Fruit fly (Drosophila melanogaster) whole organism, embryonic: ENCODE measurements around the gene trk.
A peak's percentile ranks its signal among the peaks of the same experiment; 100 is the strongest.

Experiments used
- Antp ChIP-seq: fragments of 200-800 bp; sonication (Bioruptor generic); optimal IDR thresholded peaks from 3 replicates; lab custom pipeline; 2016; ENCODE audit warnings: missing biosample characterization, missing genetic modification characterization
- BEAF-32 ChIP-seq: fragments of 200-800 bp; sonication (Bioruptor generic); optimal IDR thresholded peaks from 3 replicates; lab custom pipeline; 2017; ENCODE audit warnings: missing biosample characterization, missing genetic modification characterization, mild to moderate bottlenecking, moderate library complexity, missing genetic modification reagents
- C15 ChIP-seq: fragments of 200-800 bp; sonication (Bioruptor generic); IDR thresholded peaks from 3 replicates; pipeline ENCODE4 v1.3.6; 2022; ENCODE audit warnings: missing biosample characterization, missing genetic modification characterization
- CG10267 ChIP-seq: fragments of 200-800 bp; sonication (Bioruptor generic); optimal IDR thresholded peaks from 2 replicates; lab custom pipeline; 2018; ENCODE audit warnings: missing biosample characterization, mild to moderate bottlenecking, missing genetic modification characterization, moderate library complexity
- CG10274 ChIP-seq: fragments of 200-800 bp; sonication (Bioruptor generic); optimal IDR thresholded peaks from 3 replicates; lab custom pipeline; 2017; ENCODE audit warnings: missing biosample characterization, mild to moderate bottlenecking, missing genetic modification characterization
- CG11247 ChIP-seq: fragments of 200-800 bp; sonication (Bioruptor generic); IDR thresholded peaks from 2 replicates; pipeline ENCODE4 v1.3.6; 2022; ENCODE audit warnings: missing biosample characterization, missing genetic modification characterization
- CG12744 ChIP-seq: fragments of 200-800 bp; sonication (Bioruptor generic); optimal IDR thresholded peaks from 2 replicates; lab custom pipeline; 2016; ENCODE audit warnings: missing biosample characterization, missing genetic modification characterization
- CG15479 ChIP-seq: fragments of 200-800 bp; sonication (Bioruptor generic); optimal IDR thresholded peaks from 3 replicates; lab custom pipeline; 2019; ENCODE audit warnings: missing biosample characterization, mild to moderate bottlenecking, missing genetic modification characterization, moderate library complexity
- CG1603 ChIP-seq: fragments of 200-800 bp; sonication (Bioruptor generic); optimal IDR thresholded peaks from 2 replicates; lab custom pipeline; 2019; ENCODE audit warnings: missing biosample characterization, mild to moderate bottlenecking, missing genetic modification characterization, moderate library complexity
- CG16813 ChIP-seq: fragments of 200-800 bp; sonication (Bioruptor generic); IDR thresholded peaks from 3 replicates; pipeline ENCODE4 v1.3.6; 2022; ENCODE audit warnings: missing biosample characterization, missing genetic modification characterization; ENCODE audit not compliant: partially characterized antibody
- CG16863 ChIP-seq: fragments of 200-800 bp; sonication (Bioruptor generic); optimal IDR thresholded peaks from 3 replicates; lab custom pipeline; 2016; ENCODE audit warnings: missing biosample characterization, missing genetic modification characterization
- CG17361 ChIP-seq: fragments of 200-800 bp; sonication (Bioruptor generic); IDR thresholded peaks from 3 replicates; pipeline ENCODE4 v1.3.6; 2022; ENCODE audit warnings: missing biosample characterization, missing genetic modification characterization
- CG17829 ChIP-seq: fragments of 200-800 bp; optimal IDR thresholded peaks from 2 replicates; lab custom pipeline; 2019; ENCODE audit warnings: missing biosample characterization, mild to moderate bottlenecking, missing genetic modification characterization, moderate library complexity
- CG2116 ChIP-seq: fragments of 200-800 bp; sonication (Bioruptor generic); optimal IDR thresholded peaks from 3 replicates; lab custom pipeline; 2018; ENCODE audit warnings: missing biosample characterization, mild to moderate bottlenecking, missing genetic modification characterization
- CG30020 ChIP-seq: fragments of 200-800 bp; optimal IDR thresholded peaks from 2 replicates; lab custom pipeline; 2019; ENCODE audit warnings: missing biosample characterization, mild to moderate bottlenecking, missing genetic modification characterization, moderate library complexity
- CG3065 ChIP-seq: fragments of 200-800 bp; sonication (Bioruptor generic); optimal IDR thresholded peaks from 2 replicates; lab custom pipeline; 2016; ENCODE audit warnings: missing biosample characterization, missing genetic modification characterization
- CG33557 ChIP-seq: fragments of 200-800 bp; sonication (Bioruptor generic); optimal IDR thresholded peaks from 2 replicates; lab custom pipeline; 2019; ENCODE audit warnings: missing biosample characterization, mild to moderate bottlenecking, missing genetic modification characterization, moderate library complexity
- CG34422 ChIP-seq: fragments of 200-800 bp; sonication (Bioruptor generic); IDR thresholded peaks from 3 replicates; pipeline ENCODE4 v1.3.6; 2022; ENCODE audit warnings: missing biosample characterization, missing genetic modification characterization
- CG3995 ChIP-seq: fragments of 200-800 bp; sonication (Bioruptor generic); optimal IDR thresholded peaks from 3 replicates; lab custom pipeline; 2016; ENCODE audit warnings: missing biosample characterization, missing genetic modification characterization
- CG4617 ChIP-seq: fragments of 200-800 bp; sonication (Bioruptor generic); optimal IDR thresholded peaks from 3 replicates; lab custom pipeline; 2016; ENCODE audit warnings: missing biosample characterization, missing genetic modification characterization, borderline replicate concordance
- CG7271 ChIP-seq: fragments of 200-800 bp; sonication (Bioruptor generic); optimal IDR thresholded peaks from 2 replicates; lab custom pipeline; 2018; ENCODE audit warnings: missing biosample characterization, mild to moderate bottlenecking, missing genetic modification characterization, moderate library complexity
- CG7357 ChIP-seq: fragments of 200-800 bp; sonication (Bioruptor generic); IDR thresholded peaks from 3 replicates; pipeline ENCODE4 v1.3.6; 2022; ENCODE audit warnings: missing biosample characterization, missing genetic modification characterization
- CG7963 ChIP-seq: fragments of 200-800 bp; sonication (Bioruptor generic); IDR thresholded peaks from 3 replicates; pipeline ENCODE4 v1.3.6; 2022; ENCODE audit warnings: missing biosample characterization, missing genetic modification characterization; ENCODE audit not compliant: partially characterized antibody
- CG8290 ChIP-seq, 3 experiments: fragments of 200-800 bp; sonication (Bioruptor generic); optimal IDR thresholded peaks; 2 replicates each; lab custom pipeline; 2016 to 2019; ENCODE audit warnings: missing biosample characterization in 3 of 3, missing genetic modification characterization in 3 of 3, mild to moderate bottlenecking in 2 of 3, moderate library complexity in 1 of 3
- Dll ChIP-seq: fragments of 200-800 bp; sonication (Bioruptor generic); IDR thresholded peaks from 4 replicates; pipeline ENCODE4 v1.3.6; 2022; ENCODE audit warnings: missing biosample characterization, missing genetic modification characterization; ENCODE audit not compliant: partially characterized antibody
- HLH4C ChIP-seq: fragments of 200-800 bp; sonication (Bioruptor generic); IDR thresholded peaks from 3 replicates; pipeline ENCODE4 v1.3.6; 2022; ENCODE audit warnings: missing biosample characterization, missing genetic modification characterization; ENCODE audit not compliant: partially characterized antibody
- MESR4 ChIP-seq: fragments of 200-800 bp; sonication (Bioruptor generic); optimal IDR thresholded peaks from 2 replicates; lab custom pipeline; 2018; ENCODE audit warnings: missing biosample characterization, mild to moderate bottlenecking, missing genetic modification characterization, moderate library complexity
- Optix ChIP-seq: fragments of 200-800 bp; sonication (Bioruptor generic); IDR thresholded peaks from 3 replicates; pipeline ENCODE4 v1.3.6; 2022; ENCODE audit warnings: missing biosample characterization, missing genetic modification characterization
- Scr ChIP-seq: fragments of 200-800 bp; sonication (Bioruptor generic); IDR thresholded peaks from 2 replicates; pipeline ENCODE4 v1.3.6; 2022; ENCODE audit warnings: missing biosample characterization, missing genetic modification characterization; ENCODE audit not compliant: partially characterized antibody
- Tbp ChIP-seq: fragments of >200 bp; optimal IDR thresholded peaks from 2 replicates; lab custom pipeline; 2018; ENCODE audit warnings: missing biosample characterization, missing genetic modification characterization
- az2 ChIP-seq: fragments of 200-800 bp; sonication (Bioruptor generic); optimal IDR thresholded peaks from 3 replicates; lab custom pipeline; 2016; ENCODE audit warnings: missing biosample characterization, missing genetic modification characterization
- dpn ChIP-seq, 2 experiments: fragments of 200-800 bp; sonication (Bioruptor generic); optimal IDR thresholded peaks; 3 replicates each; lab custom pipeline; 2016; ENCODE audit warnings: missing biosample characterization in 2 of 2, missing genetic modification characterization in 2 of 2
- ewg ChIP-seq: fragments of 200-800 bp; sonication (Bioruptor generic); optimal IDR thresholded peaks from 3 replicates; lab custom pipeline; 2017; ENCODE audit warnings: mild to moderate bottlenecking, missing biosample characterization, missing genetic modification reagents, missing genetic modification characterization
- fd3F ChIP-seq: fragments of 200-800 bp; sonication (Bioruptor generic); optimal IDR thresholded peaks from 2 replicates; lab custom pipeline; 2018; ENCODE audit warnings: missing biosample characterization, mild to moderate bottlenecking, missing genetic modification characterization, moderate library complexity
- fu2 ChIP-seq: fragments of 200-800 bp; sonication (Bioruptor generic); optimal IDR thresholded peaks from 2 replicates; lab custom pipeline; 2016; ENCODE audit warnings: missing biosample characterization, missing genetic modification characterization
- kah ChIP-seq: fragments of 200-800 bp; sonication (Bioruptor generic); optimal IDR thresholded peaks from 2 replicates; lab custom pipeline; 2018; ENCODE audit warnings: missing biosample characterization, mild to moderate bottlenecking, missing genetic modification characterization
- ken ChIP-seq: fragments of 200-800 bp; sonication (Bioruptor generic); IDR thresholded peaks from 3 replicates; pipeline ENCODE4 v1.3.6; 2022; ENCODE audit warnings: missing biosample characterization, missing genetic modification characterization
- kni ChIP-seq: fragments of 200-800 bp; sonication (Bioruptor generic); optimal IDR thresholded peaks from 3 replicates; lab custom pipeline; 2017; ENCODE audit warnings: mild to moderate bottlenecking, missing biosample characterization, missing genetic modification reagents, missing genetic modification characterization
- lab ChIP-seq: fragments of 200-800 bp; sonication (Bioruptor generic); optimal IDR thresholded peaks from 3 replicates; lab custom pipeline; 2017; ENCODE audit warnings: missing biosample characterization, missing genetic modification characterization, mild to moderate bottlenecking, moderate library complexity, missing genetic modification reagents
- luna ChIP-seq: fragments of 200-800 bp; sonication (Bioruptor generic); optimal IDR thresholded peaks from 2 replicates; lab custom pipeline; 2016; ENCODE audit warnings: missing biosample characterization, missing genetic modification characterization
- nerfin-1 ChIP-seq: fragments of 200-800 bp; sonication (Bioruptor generic); optimal IDR thresholded peaks from 3 replicates; lab custom pipeline; 2019; ENCODE audit warnings: missing biosample characterization, mild to moderate bottlenecking, missing genetic modification characterization, moderate library complexity
- phol ChIP-seq: fragments of 200-800 bp; sonication (Bioruptor generic); optimal IDR thresholded peaks from 3 replicates; lab custom pipeline; 2018; ENCODE audit warnings: missing biosample characterization, mild to moderate bottlenecking, missing genetic modification characterization, moderate library complexity
- ro ChIP-seq: fragments of 200-800 bp; sonication (Bioruptor generic); IDR thresholded peaks from 2 replicates; pipeline ENCODE4 v1.3.6; 2022; ENCODE audit warnings: missing biosample characterization, missing genetic modification characterization
- ssp ChIP-seq: fragments of 200-800 bp; sonication (Bioruptor generic); IDR thresholded peaks from 2 replicates; pipeline ENCODE4 v1.3.6; 2022; ENCODE audit warnings: missing biosample characterization, missing genetic modification characterization
- stwl ChIP-seq: fragments of 200-800 bp; sonication (Bioruptor generic); optimal IDR thresholded peaks from 3 replicates; lab custom pipeline; 2018; ENCODE audit warnings: missing biosample characterization, mild to moderate bottlenecking, missing genetic modification characterization, moderate library complexity
- sug ChIP-seq: fragments of 200-800 bp; optimal IDR thresholded peaks from 2 replicates; lab custom pipeline; 2019; ENCODE audit warnings: missing biosample characterization, mild to moderate bottlenecking, missing genetic modification characterization, moderate library complexity
- unc-4 ChIP-seq: fragments of 200-800 bp; sonication (Bioruptor generic); IDR thresholded peaks from 2 replicates; pipeline ENCODE4 v1.3.6; 2022; ENCODE audit warnings: missing biosample characterization, missing genetic modification characterization; ENCODE audit not compliant: partially characterized antibody
- wor ChIP-seq: fragments of 200-800 bp; sonication (Bioruptor generic); IDR thresholded peaks from 2 replicates; pipeline ENCODE4 v1.3.6; 2022; ENCODE audit warnings: missing biosample characterization, missing genetic modification characterization
- zen2 ChIP-seq: fragments of 200-800 bp; sonication (Bioruptor generic); IDR thresholded peaks from 3 replicates; pipeline ENCODE4 v1.3.6; 2022; ENCODE audit warnings: missing biosample characterization, missing genetic modification characterization; ENCODE audit not compliant: partially characterized antibody

Gene trk

dm6 chr2L:10251592-10251991, 20.5 kb downstream of the trk start, which contains the start of gene Ror:
Gene Ror (plus strand): TSS chr2L:10251843.
- TF ChIP-seq CG16863 (GFP tag; lab: Kevin White, UChicago) (no peak), ken (GFP tag; lab: Robert Waterston, UW) (no peak), CG11247 (GFP tag; lab: Robert Waterston, UW) (no peak), MESR4 (GFP tag; lab: Kevin White, UChicago) (peak; percentile 7), nerfin-1 (tag; lab: Kevin White, UChicago) (peak; percentile 43), CG2116 (GFP tag; lab: Kevin White, UChicago) (peak; percentile 71), wor (GFP tag; lab: Robert Waterston, UW) (no peak), CG7357 (GFP tag; lab: Robert Waterston, UW) (no peak), Scr (peak; percentile 47; the same call in 1 of the 2 replicates), CG33557 (no peak), stwl (peak; percentile 1), CG17361 (GFP tag; lab: Robert Waterston, UW) (no peak), CG3995 (no peak), BEAF-32 (GFP tag; lab: Kevin White, UChicago) (peak; percentile 50), ewg (GFP tag; lab: Kevin White, UChicago) (no peak), CG30020 (tag; lab: Kevin White, UChicago) (peak; percentile 64), Dll (GFP tag; lab: Robert Waterston, UW) (0 out of 4 replicates have a peak, but pooled peaks have one; percentile 12), CG1603 (tag; lab: Kevin White, UChicago) (no peak), fd3F (GFP tag; lab: Kevin White, UChicago) (no peak), unc-4 (GFP tag; lab: Robert Waterston, UW) (peak; percentile 47; the same call in 1 of the 2 replicates), CG34422 (no peak), Tbp (GFP tag; lab: Kevin White, UChicago) (no peak), ssp (GFP tag; lab: Robert Waterston, UW) (no peak)

dm6 chr2L:10250441-10250847, 21.7 kb downstream of the trk start, which contains the start of the genes bsk and CG31717:
Gene bsk (minus strand): TSS chr2L:10250501.
Gene CG31717 (plus strand): TSS chr2L:10250737.
- peak; percentile 55 for TF ChIP-seq CG8290 (GFP tag; optimal IDR thresholded peaks at IDR 0.05; lab: Kevin White, UChicago)
- TF ChIP-seq CG8290 (tag; optimal IDR thresholded peaks at IDR 0.05; lab: Kevin White, UChicago) = no peak
- no peak for TF ChIP-seq CG7963 (GFP tag; lab: Robert Waterston, UW)
- TF ChIP-seq luna = no peak
- TF ChIP-seq lab (GFP tag; lab: Kevin White, UChicago) = no peak
- TF ChIP-seq CG10274 = no peak
- no peak for TF ChIP-seq kni
- TF ChIP-seq az2 (GFP tag; lab: Kevin White, UChicago) = no peak
- TF ChIP-seq CG16813 (GFP tag; lab: Robert Waterston, UW) = peak; percentile 44; the same call in 1 of the 3 replicates
- no peak for TF ChIP-seq Optix
- TF ChIP-seq fu2 (GFP tag; lab: Kevin White, UChicago) = no peak
- peak; percentile 14 for TF ChIP-seq CG7271 (tag; lab: Kevin White, UChicago)
- no peak for TF ChIP-seq sug (tag; lab: Kevin White, UChicago)
- TF ChIP-seq phol (tag; lab: Kevin White, UChicago) = peak; percentile 46
- TF ChIP-seq CG3065 (GFP tag; lab: Kevin White, UChicago) = no peak
- peak in 1 of 2 experiments; percentile 12 for TF ChIP-seq dpn (GFP tag; optimal IDR thresholded peaks at IDR 0.05; lab: Kevin White, UChicago)
- TF ChIP-seq HLH4C (GFP tag; lab: Robert Waterston, UW) = peak; percentile 49; the same call in 1 of the 3 replicates
- no peak for TF ChIP-seq Antp (GFP tag; lab: Kevin White, UChicago)
- TF ChIP-seq CG4617 (GFP tag; lab: Kevin White, UChicago) = peak; percentile 76
- TF ChIP-seq CG17829 = peak; percentile 38
- TF ChIP-seq ro = no peak
- no peak; the same call in 2 of the 3 replicates for TF ChIP-seq zen2 (GFP tag; lab: Robert Waterston, UW)
- TF ChIP-seq CG15479 = no peak
- no peak for TF ChIP-seq CG12744
- TF ChIP-seq kah (GFP tag; lab: Kevin White, UChicago) = no peak
- TF ChIP-seq CG10267 (tag; lab: Kevin White, UChicago) = peak; percentile 45
- TF ChIP-seq C15 (GFP tag; lab: Robert Waterston, UW) = no peak
